Fruit fly (Drosophila melanogaster) whole organism, embryonic: ENCODE data around the gene PGAP1.

Experiments used
- Bdp1 ChIP-seq: fragments of 200-800 bp; sonication (Bioruptor generic); optimal IDR thresholded peaks from 3 replicates; lab custom pipeline; 2016; ENCODE audit warnings: missing biosample characterization, missing genetic modification characterization
- Blimp-1 ChIP-seq: fragments of 200-800 bp; sonication (Bioruptor generic); optimal IDR thresholded peaks from 3 replicates; lab custom pipeline; 2018; ENCODE audit warnings: missing biosample characterization, missing genetic modification characterization, mild to moderate bottlenecking, moderate library complexity, missing genetic modification reagents
- Bteb2 ChIP-seq: fragments of 200-800 bp; sonication (Bioruptor generic); optimal IDR thresholded peaks from 2 replicates; lab custom pipeline; 2016; ENCODE audit warnings: missing biosample characterization, missing genetic modification characterization
- CG10267 ChIP-seq: fragments of 200-800 bp; sonication (Bioruptor generic); optimal IDR thresholded peaks from 2 replicates; lab custom pipeline; 2018; ENCODE audit warnings: missing biosample characterization, mild to moderate bottlenecking, missing genetic modification characterization, moderate library complexity
- CG10959 ChIP-seq: fragments of 200-800 bp; sonication (Bioruptor generic); IDR thresholded peaks from 2 replicates; pipeline ENCODE4 v1.3.6; 2022; ENCODE audit warnings: missing biosample characterization, missing genetic modification characterization
- CG11456 ChIP-seq: fragments of 200-800 bp; sonication (Bioruptor generic); IDR thresholded peaks from 3 replicates; pipeline ENCODE4 v1.3.6; 2022; ENCODE audit warnings: missing biosample characterization, missing genetic modification characterization
- CG11560 ChIP-seq: fragments of 200-800 bp; sonication (Bioruptor generic); IDR thresholded peaks from 3 replicates; pipeline ENCODE4 v1.3.6; 2022; ENCODE audit warnings: missing biosample characterization, missing genetic modification characterization
- CG11696 ChIP-seq: fragments of 200-800 bp; sonication (Bioruptor generic); IDR thresholded peaks from 2 replicates; pipeline ENCODE4 v1.3.6; 2022; ENCODE audit warnings: missing biosample characterization, missing genetic modification characterization
- CG14441 ChIP-seq: fragments of 200-800 bp; sonication (Bioruptor generic); IDR thresholded peaks from 2 replicates; pipeline ENCODE4 v1.3.6; 2022; ENCODE audit warnings: missing biosample characterization, missing genetic modification characterization
- CG1603 ChIP-seq: fragments of 200-800 bp; sonication (Bioruptor generic); optimal IDR thresholded peaks from 2 replicates; lab custom pipeline; 2019; ENCODE audit warnings: missing biosample characterization, mild to moderate bottlenecking, missing genetic modification characterization, moderate library complexity
- CG16779 ChIP-seq: fragments of 200-800 bp; sonication (Bioruptor generic); IDR thresholded peaks from 2 replicates; pipeline ENCODE4 v1.3.6; 2022; ENCODE audit warnings: missing biosample characterization, missing genetic modification characterization
- CG17912 ChIP-seq: fragments of 200-800 bp; sonication (Bioruptor generic); optimal IDR thresholded peaks from 2 replicates; lab custom pipeline; 2018; ENCODE audit warnings: missing biosample characterization, mild to moderate bottlenecking, missing genetic modification characterization
- CG3065 ChIP-seq: fragments of 200-800 bp; sonication (Bioruptor generic); optimal IDR thresholded peaks from 2 replicates; lab custom pipeline; 2016; ENCODE audit warnings: missing biosample characterization, missing genetic modification characterization
- CG31224 ChIP-seq: fragments of 200-800 bp; sonication (Bioruptor generic); IDR thresholded peaks from 2 replicates; pipeline ENCODE4 v1.3.6; 2022; ENCODE audit warnings: missing biosample characterization, missing genetic modification characterization
- CG3163 ChIP-seq: fragments of 200-800 bp; sonication (Bioruptor generic); optimal IDR thresholded peaks from 3 replicates; lab custom pipeline; 2016; ENCODE audit warnings: missing biosample characterization, missing genetic modification characterization
- CG42726 ChIP-seq: fragments of 200-800 bp; sonication (Bioruptor generic); IDR thresholded peaks from 2 replicates; pipeline ENCODE4 v1.3.6; 2022; ENCODE audit warnings: missing biosample characterization, missing genetic modification characterization; ENCODE audit not compliant: partially characterized antibody
- CG6254 ChIP-seq: fragments of 200-800 bp; sonication (Bioruptor generic); optimal IDR thresholded peaks from 3 replicates; lab custom pipeline; 2017; ENCODE audit warnings: mild to moderate bottlenecking, missing biosample characterization, missing genetic modification reagents, missing genetic modification characterization
- CG7745 ChIP-seq: fragments of 200-800 bp; sonication (Bioruptor generic); optimal IDR thresholded peaks from 2 replicates; lab custom pipeline; 2018; ENCODE audit warnings: missing biosample characterization, mild to moderate bottlenecking, missing genetic modification characterization, moderate library complexity
- CG8359 ChIP-seq: fragments of 200-800 bp; sonication (Bioruptor generic); optimal IDR thresholded peaks from 2 replicates; lab custom pipeline; 2017; ENCODE audit warnings: missing biosample characterization, mild to moderate bottlenecking, missing genetic modification characterization, borderline replicate concordance
- CG9876 ChIP-seq: fragments of 200-800 bp; sonication (Bioruptor generic); optimal IDR thresholded peaks from 2 replicates; lab custom pipeline; 2016; ENCODE audit warnings: missing biosample characterization, missing genetic modification characterization
- CHES-1-like ChIP-seq: fragments of 200-800 bp; sonication (Bioruptor generic); optimal IDR thresholded peaks from 2 replicates; lab custom pipeline; 2016; ENCODE audit warnings: missing biosample characterization, missing genetic modification characterization
- D19A ChIP-seq: fragments of 200-800 bp; optimal IDR thresholded peaks from 3 replicates; lab custom pipeline; 2019; ENCODE audit warnings: missing biosample characterization, mild to moderate bottlenecking, missing genetic modification characterization, moderate library complexity
- ERR ChIP-seq: fragments of 200-800 bp; sonication (Bioruptor generic); optimal IDR thresholded peaks from 2 replicates; lab custom pipeline; 2016; ENCODE audit warnings: missing biosample characterization, missing genetic modification characterization
- Jarid2 ChIP-seq: fragments of 200-800 bp; sonication (Bioruptor generic); optimal IDR thresholded peaks from 3 replicates; lab custom pipeline; 2017; ENCODE audit warnings: mild to moderate bottlenecking, missing biosample characterization, missing genetic modification reagents, missing genetic modification characterization
- ab ChIP-seq: fragments of 200-800 bp; sonication (Bioruptor generic); optimal IDR thresholded peaks from 2 replicates; lab custom pipeline; 2016; ENCODE audit warnings: missing biosample characterization, missing genetic modification characterization
- cato ChIP-seq: fragments of 200-800 bp; sonication (Bioruptor generic); optimal IDR thresholded peaks from 2 replicates; lab custom pipeline; 2016; ENCODE audit warnings: missing biosample characterization, missing genetic modification characterization, borderline replicate concordance
- caup ChIP-seq: fragments of 200-800 bp; sonication (Bioruptor generic); optimal IDR thresholded peaks from 3 replicates; lab custom pipeline; 2017; ENCODE audit warnings: missing biosample characterization, mild to moderate bottlenecking, missing genetic modification characterization, moderate library complexity; ENCODE audit not compliant: severe bottlenecking
- chn ChIP-seq: fragments of 200-800 bp; sonication (Bioruptor generic); optimal IDR thresholded peaks from 2 replicates; lab custom pipeline; 2016; ENCODE audit warnings: missing biosample characterization, missing genetic modification characterization
- ci ChIP-seq: fragments of 200-800 bp; sonication (Bioruptor generic); IDR thresholded peaks from 3 replicates; pipeline ENCODE4 v1.3.6; 2022; ENCODE audit warnings: missing biosample characterization, missing genetic modification characterization
- crc ChIP-seq: fragments of 200-800 bp; sonication (Bioruptor generic); optimal IDR thresholded peaks from 2 replicates; lab custom pipeline; 2016; ENCODE audit warnings: missing biosample characterization, missing genetic modification characterization
- croc ChIP-seq: fragments of 200-800 bp; sonication (Bioruptor generic); conservative IDR thresholded peaks from 3 replicates; pipeline ENCODE4 v1.3.6; 2022; ENCODE audit warnings: missing biosample characterization, missing genetic modification characterization
- cwo ChIP-seq: fragments of 200-800 bp; sonication (Bioruptor generic); optimal IDR thresholded peaks from 3 replicates; lab custom pipeline; 2017; ENCODE audit warnings: missing biosample characterization, missing genetic modification characterization, mild to moderate bottlenecking, moderate library complexity, missing genetic modification reagents
- dan ChIP-seq: fragments of 200-800 bp; sonication (Bioruptor generic); IDR thresholded peaks from 2 replicates; pipeline ENCODE4 v1.3.6; 2022; ENCODE audit warnings: missing biosample characterization, missing genetic modification characterization
- dmrt99B ChIP-seq: fragments of 200-800 bp; sonication (Bioruptor generic); optimal IDR thresholded peaks from 2 replicates; lab custom pipeline; 2018; ENCODE audit warnings: missing biosample characterization, mild to moderate bottlenecking, missing genetic modification characterization, moderate library complexity
- emc ChIP-seq: fragments of 200-800 bp; sonication (Bioruptor generic); optimal IDR thresholded peaks from 2 replicates; lab custom pipeline; 2016; ENCODE audit warnings: missing biosample characterization, missing genetic modification characterization
- ewg ChIP-seq: fragments of 200-800 bp; sonication (Bioruptor generic); optimal IDR thresholded peaks from 3 replicates; lab custom pipeline; 2017; ENCODE audit warnings: mild to moderate bottlenecking, missing biosample characterization, missing genetic modification reagents, missing genetic modification characterization
- fd3F ChIP-seq: fragments of 200-800 bp; sonication (Bioruptor generic); optimal IDR thresholded peaks from 2 replicates; lab custom pipeline; 2018; ENCODE audit warnings: missing biosample characterization, mild to moderate bottlenecking, missing genetic modification characterization, moderate library complexity
- gro ChIP-seq: fragments of 200-800 bp; sonication (Bioruptor generic); optimal IDR thresholded peaks from 2 replicates; lab custom pipeline; 2016; ENCODE audit warnings: missing biosample characterization, missing genetic modification characterization
- hb ChIP-seq: fragments of 200-800 bp; sonication (Bioruptor generic); IDR thresholded peaks from 3 replicates; pipeline ENCODE4 v1.3.6; 2022; ENCODE audit warnings: missing biosample characterization, missing genetic modification characterization; ENCODE audit not compliant: partially characterized antibody
- her ChIP-seq: fragments of 200-800 bp; sonication (Bioruptor generic); optimal IDR thresholded peaks from 2 replicates; lab custom pipeline; 2016; ENCODE audit warnings: missing biosample characterization, missing genetic modification characterization
- kah ChIP-seq: fragments of 200-800 bp; sonication (Bioruptor generic); optimal IDR thresholded peaks from 2 replicates; lab custom pipeline; 2018; ENCODE audit warnings: missing biosample characterization, mild to moderate bottlenecking, missing genetic modification characterization
- kay ChIP-seq: fragments of 200-800 bp; sonication (Bioruptor generic); optimal IDR thresholded peaks from 2 replicates; lab custom pipeline; 2016; ENCODE audit warnings: missing biosample characterization, missing genetic modification characterization
- knrl ChIP-seq: fragments of 200-800 bp; sonication (Bioruptor generic); IDR thresholded peaks from 3 replicates; pipeline ENCODE4 v1.3.6; 2022; ENCODE audit warnings: missing biosample characterization, missing genetic modification characterization; ENCODE audit not compliant: partially characterized antibody
- prd ChIP-seq, 3 experiments: fragments of >200 bp in 2 of 3; fragments of 200-800 bp in 1 of 3; sonication (Bioruptor generic) in 1 of 3; optimal IDR thresholded peaks in 2 of 3; IDR thresholded peaks in 1 of 3; 2 replicates in 2 of 3; 3 replicates in 1 of 3; pipeline versions ENCODE4 v1.3.6 to Lab custom; 2017 to 2022; ENCODE audit warnings: missing biosample characterization in 1 of 3, missing genetic modification characterization in 1 of 3
- pros ChIP-seq: fragments of 200-800 bp; sonication (Bioruptor generic); optimal IDR thresholded peaks from 3 replicates; lab custom pipeline; 2019; ENCODE audit warnings: missing biosample characterization, mild to moderate bottlenecking, missing genetic modification characterization, moderate library complexity
- slou ChIP-seq: fragments of 200-800 bp; sonication (Bioruptor generic); optimal IDR thresholded peaks from 3 replicates; lab custom pipeline; 2016; ENCODE audit warnings: missing biosample characterization, missing genetic modification characterization
- slp2 ChIP-seq: fragments of 200-800 bp; sonication (Bioruptor generic); optimal IDR thresholded peaks from 2 replicates; lab custom pipeline; 2016; ENCODE audit warnings: missing biosample characterization, missing genetic modification characterization
- sug ChIP-seq: fragments of 200-800 bp; optimal IDR thresholded peaks from 2 replicates; lab custom pipeline; 2019; ENCODE audit warnings: missing biosample characterization, mild to moderate bottlenecking, missing genetic modification characterization, moderate library complexity
- vvl ChIP-seq: fragments of 200-800 bp; sonication (Bioruptor generic); IDR thresholded peaks from 2 replicates; pipeline ENCODE4 v1.3.6; 2022; ENCODE audit warnings: missing biosample characterization, missing genetic modification characterization
- z ChIP-seq: fragments of 200-800 bp; sonication (Bioruptor generic); IDR thresholded peaks from 3 replicates; pipeline ENCODE4 v1.3.6; 2022; ENCODE audit warnings: missing biosample characterization, missing genetic modification characterization

PGAP1 gene

DNA sequence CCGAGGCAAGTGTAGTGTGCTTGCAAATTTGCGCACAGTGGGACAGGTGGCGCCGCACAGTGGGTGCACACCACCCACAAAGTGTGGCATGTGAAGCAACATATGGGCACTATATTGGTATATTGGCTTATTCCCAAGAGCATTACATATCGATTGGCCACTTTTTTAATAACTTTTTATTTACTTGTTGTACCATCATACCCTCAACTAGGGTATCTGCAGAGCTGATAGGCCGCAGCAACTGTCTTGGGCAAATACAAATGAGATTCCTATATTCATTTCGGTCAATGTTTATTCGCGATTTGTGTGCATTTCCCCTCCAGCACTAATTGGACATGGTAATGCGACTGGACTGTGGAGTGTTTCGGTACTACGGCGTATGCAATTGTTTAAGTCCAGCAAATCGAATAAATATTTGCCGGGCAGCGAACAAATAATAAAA lies 35.5 kb upstream of the PGAP1 start (continued):
- TF ChIP-seq CHES-1-like (GFP tag; lab: Kevin White, UChicago) (peak; percentile 15), CG17912 (GFP tag; lab: Kevin White, UChicago) (no peak), slou (GFP tag; lab: Kevin White, UChicago) (peak; percentile 5), caup (GFP tag; lab: Kevin White, UChicago) (peak; percentile 1), CG1603 (tag; lab: Kevin White, UChicago) (peak; percentile 89), knrl (no peak), CG10959 (0 out of 2 replicates have a peak, but pooled peaks have one; percentile 39), Bdp1 (GFP tag; lab: Kevin White, UChicago) (no peak), CG9876 (GFP tag; lab: Kevin White, UChicago) (peak; percentile 28), z (GFP tag; lab: Robert Waterston, UW) (no peak), sug (tag; lab: Kevin White, UChicago) (no peak), D19A (peak; percentile 32), CG42726 (no peak), ewg (peak; percentile 54), hb (no peak), crc (GFP tag; lab: Kevin White, UChicago) (peak; percentile 17), CG31224 (GFP tag; lab: Robert Waterston, UW) (peak; percentile 24; the same call in 1 of the 2 replicates), cwo (GFP tag; lab: Kevin White, UChicago) (peak; percentile 7), Bteb2 (no peak), CG6254 (GFP tag; lab: Kevin White, UChicago) (peak; percentile 25), slp2 (peak; percentile 8), ab (GFP tag; lab: Kevin White, UChicago) (no peak), Jarid2 (GFP tag; lab: Kevin White, UChicago) (peak; percentile 22), CG11456 (GFP tag; lab: Robert Waterston, UW) (peak; percentile 6; the same call in 1 of the 3 replicates), CG14441 (peak; percentile 73), ci (GFP tag; lab: Robert Waterston, UW) (peak; percentile 72), dan (GFP tag; lab: Robert Waterston, UW) (no peak), prd (optimal IDR thresholded peaks at IDR 0.05; lab: Kevin White, UChicago) (no peak), prd (GFP tag; IDR thresholded peaks at IDR 0.05; lab: Robert Waterston, UW) (peak; percentile 64), gro (GFP tag; lab: Kevin White, UChicago) (no peak), CG11560 (tag; lab: Robert Waterston, UW) (no peak; the same call in 2 of the 3 replicates), CG10267 (tag; lab: Kevin White, UChicago) (no peak), cato (peak; percentile 20), dmrt99B (tag; lab: Kevin White, UChicago) (peak; percentile 52), CG3163 (GFP tag; lab: Kevin White, UChicago) (no peak), chn (GFP tag; lab: Kevin White, UChicago) (no peak), CG3065 (GFP tag; lab: Kevin White, UChicago) (no peak), ERR (no peak), CG7745 (tag; lab: Kevin White, UChicago) (no peak), emc (GFP tag; lab: Kevin White, UChicago) (no peak), CG16779 (no peak), croc (GFP tag; lab: Robert Waterston, UW) (no peak), CG8359 (GFP tag; lab: Kevin White, UChicago) (peak; percentile 31), fd3F (no peak), kay (GFP tag; lab: Kevin White, UChicago) (no peak), her (GFP tag; lab: Kevin White, UChicago) (no peak), Blimp-1 (GFP tag; lab: Kevin White, UChicago) (peak; percentile 30), kah (no peak), vvl (GFP tag; lab: Robert Waterston, UW) (peak; percentile 55; the same call in 1 of the 2 replicates), pros (GFP tag; lab: Kevin White, UChicago) (no peak), CG11696 (GFP tag; lab: Robert Waterston, UW) (no peak)
